Fruit fly (Drosophila melanogaster) whole organism, prepupa: ENCODE results near the gene CG5235.
A peak's percentile ranks its signal among the peaks of the same experiment; 100 is the strongest.

Experiments
- Blimp-1 ChIP-seq: fragments of 200-800 bp; sonication (Bioruptor generic); optimal IDR thresholded peaks from 3 replicates; lab custom pipeline; 2017; ENCODE audit warnings: missing biosample characterization, missing genetic modification characterization, mild to moderate bottlenecking, moderate library complexity, missing genetic modification reagents
- CG11762 ChIP-seq: fragments of 200-800 bp; sonication (Bioruptor generic); optimal IDR thresholded peaks from 3 replicates; lab custom pipeline; 2016; ENCODE audit warnings: missing biosample characterization, missing genetic modification characterization; ENCODE audit not compliant: insufficient read depth
- CG11902 ChIP-seq: fragments of 200-800 bp; sonication (Bioruptor generic); optimal IDR thresholded peaks from 3 replicates; lab custom pipeline; 2016; ENCODE audit warnings: missing biosample characterization, missing genetic modification characterization
- CG1621 ChIP-seq: fragments of 200-800 bp; sonication (Bioruptor generic); optimal IDR thresholded peaks from 3 replicates; lab custom pipeline; 2018; ENCODE audit warnings: missing biosample characterization, mild to moderate bottlenecking, missing genetic modification characterization
- CG16779 ChIP-seq: fragments of 200-800 bp; sonication (Bioruptor generic); optimal IDR thresholded peaks from 3 replicates; lab custom pipeline; 2017; ENCODE audit warnings: missing biosample characterization, mild to moderate bottlenecking, missing genetic modification characterization
- CG3032 ChIP-seq: fragments of 200-800 bp; optimal IDR thresholded peaks from 2 replicates; lab custom pipeline; 2019; ENCODE audit warnings: missing biosample characterization, mild to moderate bottlenecking, missing genetic modification characterization, moderate library complexity
- CG31627 ChIP-seq: fragments of 200-800 bp; sonication (Bioruptor generic); optimal IDR thresholded peaks from 3 replicates; lab custom pipeline; 2016; ENCODE audit warnings: missing biosample characterization, missing genetic modification characterization
- CG32006 ChIP-seq: fragments of 200-800 bp; sonication (Bioruptor generic); optimal IDR thresholded peaks from 3 replicates; lab custom pipeline; 2017; ENCODE audit warnings: missing biosample characterization, mild to moderate bottlenecking, missing genetic modification characterization
- CG4318 ChIP-seq: fragments of 200-800 bp; sonication (Bioruptor generic); optimal IDR thresholded peaks from 3 replicates; lab custom pipeline; 2017; ENCODE audit warnings: missing biosample characterization, mild to moderate bottlenecking, missing genetic modification characterization
- CG6163 ChIP-seq: fragments of 200-800 bp; sonication (Bioruptor generic); IDR thresholded peaks from 3 replicates; pipeline ENCODE4 v1.3.6; 2022; ENCODE audit warnings: missing biosample characterization, missing genetic modification characterization
- CG6276 ChIP-seq: fragments of 200-800 bp; sonication (Bioruptor generic); optimal IDR thresholded peaks from 2 replicates; lab custom pipeline; 2017; ENCODE audit warnings: missing biosample characterization, mild to moderate bottlenecking, missing genetic modification characterization
- CG6792 ChIP-seq: fragments of 200-800 bp; sonication (Bioruptor generic); optimal IDR thresholded peaks from 3 replicates; lab custom pipeline; 2016; ENCODE audit warnings: missing biosample characterization, missing genetic modification characterization
- CG6808 ChIP-seq: fragments of 200-800 bp; sonication (Bioruptor generic); optimal IDR thresholded peaks from 3 replicates; lab custom pipeline; 2017; ENCODE audit warnings: missing biosample characterization, missing genetic modification characterization, mild to moderate bottlenecking, moderate library complexity, missing genetic modification reagents
- CG6854 ChIP-seq: fragments of 200-800 bp; sonication (Bioruptor generic); optimal IDR thresholded peaks from 2 replicates; lab custom pipeline; 2017; ENCODE audit warnings: missing biosample characterization, mild to moderate bottlenecking, missing genetic modification characterization
- CG7368 ChIP-seq: fragments of 200-800 bp; sonication (Bioruptor generic); optimal IDR thresholded peaks from 3 replicates; lab custom pipeline; 2016; ENCODE audit warnings: missing biosample characterization, missing genetic modification characterization
- CG8119 ChIP-seq: fragments of 200-800 bp; sonication (Bioruptor generic); IDR thresholded peaks from 3 replicates; pipeline ENCODE4 v1.3.6; 2022; ENCODE audit warnings: missing biosample characterization, missing genetic modification characterization
- CG8319 ChIP-seq: fragments of 200-800 bp; sonication (Bioruptor generic); optimal IDR thresholded peaks from 3 replicates; lab custom pipeline; 2016; ENCODE audit warnings: missing biosample characterization, missing genetic modification characterization
- CG8632 ChIP-seq: fragments of 200-800 bp; sonication (Bioruptor generic); optimal IDR thresholded peaks from 3 replicates; lab custom pipeline; 2016; ENCODE audit warnings: missing biosample characterization, missing genetic modification characterization
- CG9139 ChIP-seq: fragments of 200-800 bp; sonication (Bioruptor generic); optimal IDR thresholded peaks from 3 replicates; lab custom pipeline; 2017; ENCODE audit warnings: missing biosample characterization, mild to moderate bottlenecking, missing genetic modification characterization
- Eip78C ChIP-seq: fragments of 200-800 bp; sonication (Bioruptor generic); peaks from one replicate; lab custom pipeline; 2016; ENCODE audit warnings: missing biosample characterization, missing genetic modification characterization
- Eip93F ChIP-seq: fragments of 200-800 bp; sonication (Bioruptor generic); optimal IDR thresholded peaks from 2 replicates; lab custom pipeline; 2016; ENCODE audit warnings: missing biosample characterization, mild to moderate bottlenecking, missing genetic modification characterization
- Ets21C ChIP-seq: fragments of 200-800 bp; sonication (Bioruptor generic); optimal IDR thresholded peaks from 3 replicates; lab custom pipeline; 2016; ENCODE audit warnings: missing biosample characterization, missing genetic modification characterization
- Ets96B ChIP-seq: fragments of 200-800 bp; optimal IDR thresholded peaks from 2 replicates; lab custom pipeline; 2019; ENCODE audit warnings: missing biosample characterization, mild to moderate bottlenecking, missing genetic modification characterization, moderate library complexity
- Gug ChIP-seq: fragments of 200-800 bp; sonication (Bioruptor generic); IDR thresholded peaks from 2 replicates; pipeline ENCODE4 v1.3.6; 2022; ENCODE audit warnings: missing biosample characterization, missing genetic modification characterization
- Hr38 ChIP-seq: sonication (Bioruptor generic); optimal IDR thresholded peaks from 2 replicates; lab custom pipeline; 2016; ENCODE audit warnings: missing biosample characterization, missing genetic modification characterization
- Hr39 ChIP-seq: fragments of 200-800 bp; sonication (Bioruptor generic); optimal IDR thresholded peaks from 2 replicates; lab custom pipeline; 2016; ENCODE audit warnings: missing biosample characterization, missing genetic modification characterization
- Hr4 ChIP-seq: fragments of 200-800 bp; sonication (Bioruptor generic); optimal IDR thresholded peaks from 3 replicates; lab custom pipeline; 2016; ENCODE audit warnings: missing biosample characterization, missing genetic modification characterization
- Lpt ChIP-seq: fragments of 200-800 bp; sonication (Bioruptor generic); optimal IDR thresholded peaks from 3 replicates; lab custom pipeline; 2016; ENCODE audit warnings: missing biosample characterization, missing genetic modification characterization
- Smox ChIP-seq: fragments of 200-800 bp; sonication (Bioruptor generic); optimal IDR thresholded peaks from 3 replicates; lab custom pipeline; 2016; ENCODE audit warnings: missing biosample characterization, missing genetic modification characterization
- Sox102F ChIP-seq: fragments of 200-800 bp; sonication (Bioruptor generic); optimal IDR thresholded peaks from 2 replicates; lab custom pipeline; 2016; ENCODE audit warnings: missing biosample characterization, mild to moderate bottlenecking, missing genetic modification characterization
- Sox14 ChIP-seq: fragments of 200-800 bp; sonication (Bioruptor generic); optimal IDR thresholded peaks from 3 replicates; lab custom pipeline; 2016; ENCODE audit warnings: missing biosample characterization, missing genetic modification characterization
- achi ChIP-seq: fragments of 200-800 bp; sonication (Bioruptor generic); optimal IDR thresholded peaks from 3 replicates; lab custom pipeline; 2016; ENCODE audit warnings: missing biosample characterization, missing genetic modification characterization
- cyc ChIP-seq: fragments of 200-800 bp; sonication (Bioruptor generic); optimal IDR thresholded peaks from 3 replicates; lab custom pipeline; 2016; ENCODE audit warnings: missing biosample characterization, missing genetic modification characterization
- dac ChIP-seq: fragments of 200-800 bp; sonication (Bioruptor generic); optimal IDR thresholded peaks from 2 replicates; lab custom pipeline; 2017; ENCODE audit warnings: missing biosample characterization, mild to moderate bottlenecking, missing genetic modification characterization
- dsx ChIP-seq: fragments of 200-800 bp; optimal IDR thresholded peaks from 3 replicates; lab custom pipeline; 2019; ENCODE audit warnings: missing biosample characterization, mild to moderate bottlenecking, missing genetic modification characterization, moderate library complexity; ENCODE audit not compliant: poor library complexity, severe bottlenecking
- eg ChIP-seq: fragments of 200-800 bp; sonication (Bioruptor generic); IDR thresholded peaks from 3 replicates; pipeline ENCODE4 v1.3.6; 2022; ENCODE audit warnings: missing biosample characterization, missing genetic modification characterization
- esn ChIP-seq: fragments of 200-800 bp; sonication (Bioruptor generic); optimal IDR thresholded peaks from 2 replicates; lab custom pipeline; 2016; ENCODE audit warnings: missing biosample characterization, mild to moderate bottlenecking, missing genetic modification characterization, moderate library complexity
- fd85E ChIP-seq: fragments of 200-800 bp; sonication (Bioruptor generic); optimal IDR thresholded peaks from 3 replicates; lab custom pipeline; 2016; ENCODE audit warnings: missing biosample characterization, missing genetic modification characterization
- fkh ChIP-seq: fragments of 200-800 bp; sonication (Bioruptor generic); optimal IDR thresholded peaks from 3 replicates; lab custom pipeline; 2017; ENCODE audit warnings: missing biosample characterization, mild to moderate bottlenecking, missing genetic modification characterization, moderate library complexity
- lz ChIP-seq: fragments of 200-800 bp; sonication (Bioruptor generic); optimal IDR thresholded peaks from 3 replicates; lab custom pipeline; 2016; ENCODE audit warnings: missing biosample characterization, missing genetic modification characterization
- pdm3 ChIP-seq: fragments of 200-800 bp; sonication (Bioruptor generic); optimal IDR thresholded peaks from 3 replicates; lab custom pipeline; 2016; ENCODE audit warnings: missing biosample characterization, missing genetic modification characterization
- salr ChIP-seq, 2 experiments: fragments of 200-800 bp; sonication (Bioruptor generic); optimal IDR thresholded peaks; 3 replicates each; lab custom pipeline; 2016 to 2018; ENCODE audit warnings: missing biosample characterization in 2 of 2, missing genetic modification characterization in 2 of 2, mild to moderate bottlenecking in 1 of 2
- spab ChIP-seq: fragments of 200-800 bp; sonication (Bioruptor generic); optimal IDR thresholded peaks from 2 replicates; lab custom pipeline; 2017; ENCODE audit warnings: missing biosample characterization, mild to moderate bottlenecking, missing genetic modification characterization, missing genetic modification reagents
- svp ChIP-seq: fragments of 200-800 bp; sonication (Bioruptor generic); peaks from one replicate; lab custom pipeline; 2016; ENCODE audit warnings: missing biosample characterization, missing genetic modification characterization
- topi ChIP-seq: fragments of 200-800 bp; sonication (Bioruptor generic); optimal IDR thresholded peaks from 3 replicates; lab custom pipeline; 2016; ENCODE audit warnings: missing biosample characterization, missing genetic modification characterization

The CG5235 gene

dm6 chr3L:16090330-16090803, at the start of gene CG5235, which contains the start of gene ClC-c:
Gene CG5235 (minus strand): TSS chr3L:16090392.
Gene ClC-c (plus strand): TSS chr3L:16090454.
- no peak for TF ChIP-seq CG4318 (GFP tag; lab: Kevin White, UChicago)
- TF ChIP-seq dsx (GFP tag; lab: Kevin White, UChicago): no peak
- TF ChIP-seq CG1621: no peak
- peak; percentile 5 for TF ChIP-seq esn (GFP tag; lab: Kevin White, UChicago)
- peak; percentile 53 for TF ChIP-seq CG6854 (GFP tag; lab: Kevin White, UChicago)
- no peak for TF ChIP-seq dac
- no peak for TF ChIP-seq Lpt (GFP tag; lab: Kevin White, UChicago)
- TF ChIP-seq CG7368 (GFP tag; lab: Kevin White, UChicago): no peak
- no peak for TF ChIP-seq CG9139 (GFP tag; lab: Kevin White, UChicago)
- no peak for TF ChIP-seq Hr39 (GFP tag; lab: Kevin White, UChicago)
- no peak for TF ChIP-seq Sox102F (GFP tag; lab: Kevin White, UChicago)
- TF ChIP-seq fkh (GFP tag; lab: Kevin White, UChicago): peak; percentile 69
- TF ChIP-seq cyc: no peak
- TF ChIP-seq fd85E: no peak
- TF ChIP-seq CG32006 (GFP tag; lab: Kevin White, UChicago): no peak
- no peak for TF ChIP-seq Hr38 (GFP tag; lab: Kevin White, UChicago)
- no peak for TF ChIP-seq Eip78C (GFP tag; lab: Kevin White, UChicago)
- TF ChIP-seq Smox (GFP tag; lab: Kevin White, UChicago): no peak
- TF ChIP-seq CG8319 (GFP tag; lab: Kevin White, UChicago): no peak
- no peak for TF ChIP-seq achi (GFP tag; lab: Kevin White, UChicago)
- TF ChIP-seq topi (GFP tag; lab: Kevin White, UChicago): no peak
- TF ChIP-seq Hr4 (GFP tag; lab: Kevin White, UChicago): no peak
- TF ChIP-seq svp: no peak
- TF ChIP-seq Sox14: peak; percentile 34
- no peak for TF ChIP-seq CG11902 (GFP tag; lab: Kevin White, UChicago)
- TF ChIP-seq CG31627 (GFP tag; lab: Kevin White, UChicago): no peak
- TF ChIP-seq Gug: no peak

dm6 chr3L:16139131-16139530, 48.9 kb upstream of the CG5235 start:
- TF ChIP-seq CG31627 (GFP tag; lab: Kevin White, UChicago) (no peak), CG11762 (GFP tag; lab: Kevin White, UChicago) (no peak), lz (GFP tag; lab: Kevin White, UChicago) (no peak), dsx (GFP tag; lab: Kevin White, UChicago) (no peak), CG6792 (GFP tag; lab: Kevin White, UChicago) (no peak), Ets96B (tag; lab: Kevin White, UChicago) (no peak), CG16779 (tag; lab: Kevin White, UChicago) (no peak), dac (no peak), eg (GFP tag; lab: Robert Waterston, UW) (no peak), pdm3 (GFP tag; lab: Kevin White, UChicago) (no peak)
- TF ChIP-seq, all 60 proteins: peak for 0

DNA sequence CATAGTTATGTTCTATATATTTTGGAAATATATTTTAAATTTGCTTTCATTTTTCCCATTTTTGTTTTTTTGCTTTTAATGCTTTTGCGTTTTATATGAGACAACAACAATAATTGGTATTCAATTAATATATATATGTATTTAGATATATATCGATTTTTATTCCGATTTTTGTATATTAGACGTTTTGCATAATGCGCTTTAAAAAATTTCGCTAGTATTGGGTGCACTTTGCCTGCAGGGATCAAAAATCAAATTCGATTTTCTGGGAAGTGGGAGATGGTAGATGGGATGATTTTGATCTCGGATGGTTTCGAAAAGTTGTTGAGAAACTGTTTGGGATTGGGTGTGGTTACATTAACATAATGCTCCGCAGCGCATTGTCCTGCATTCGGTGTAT, 47.6 kb upstream of the CG5235 start, which contains the start of gene CG5157:
CG5157 (minus strand) TSS at position 101 of the 400 bp plus-strand sequence.
- TF ChIP-seq Hr38 (GFP tag; lab: Kevin White, UChicago) (no peak), CG6163 (GFP tag; lab: Robert Waterston, UW) (no peak), CG6808 (GFP tag; lab: Kevin White, UChicago) (no peak), Blimp-1 (GFP tag; lab: Kevin White, UChicago) (no peak), CG8632 (no peak), Eip93F (no peak), CG1621 (no peak), CG11902 (GFP tag; lab: Kevin White, UChicago) (no peak), CG6854 (GFP tag; lab: Kevin White, UChicago) (no peak), Eip78C (GFP tag; lab: Kevin White, UChicago) (no peak), Hr4 (GFP tag; lab: Kevin White, UChicago) (no peak), CG3032 (tag; lab: Kevin White, UChicago) (no peak), CG6276 (GFP tag; lab: Kevin White, UChicago) (no peak), CG8119 (GFP tag; lab: Robert Waterston, UW) (no peak), spab (GFP tag; lab: Kevin White, UChicago) (no peak), Sox14 (no peak), CG7368 (GFP tag; lab: Kevin White, UChicago) (no peak), salr (GFP tag; optimal IDR thresholded peaks at IDR 0.05; lab: Kevin White, UChicago) (no peak), fd85E (no peak), Ets21C (GFP tag; lab: Kevin White, UChicago) (no peak)
- TF ChIP-seq, all 60 proteins: peak for 0
